Worm (Caenorhabditis elegans) whole organism, late embryonic: ENCODE results near the gene Y57G11A.4.

Source experiments
- C08G9.2 ChIP-seq: sonication (generic microtip); optimal IDR thresholded peaks from 2 replicates; lab custom pipeline; 2016; ENCODE audit warnings: mild to moderate bottlenecking, missing genetic modification characterization, moderate library complexity, missing compliant biosample characterization
- C38D4.7 ChIP-seq: fragments of 200-800 bp; sonication (Bioruptor generic); optimal IDR thresholded peaks from 2 replicates; lab custom pipeline; 2018; ENCODE audit warnings: mild to moderate bottlenecking, missing genetic modification characterization, moderate library complexity, missing compliant biosample characterization
- K02D7.2 ChIP-seq: sonication (generic microtip); optimal IDR thresholded peaks from 2 replicates; lab custom pipeline; 2017; ENCODE audit warnings: mild to moderate bottlenecking, missing genetic modification characterization, missing compliant biosample characterization
- ceh-18 ChIP-seq: sonication (generic microtip); optimal IDR thresholded peaks from 2 replicates; lab custom pipeline; 2016; ENCODE audit warnings: missing genetic modification characterization, missing compliant biosample characterization
- ceh-2 ChIP-seq: sonication (generic microtip); optimal IDR thresholded peaks from 2 replicates; lab custom pipeline; 2016; ENCODE audit warnings: missing genotype, missing genetic modification characterization, missing compliant biosample characterization
- ceh-34 ChIP-seq: sonication (generic microtip); optimal IDR thresholded peaks from 2 replicates; lab custom pipeline; 2016; ENCODE audit warnings: mild to moderate bottlenecking, missing genetic modification characterization, missing compliant biosample characterization
- ceh-48 ChIP-seq: sonication (generic microtip); optimal IDR thresholded peaks from 2 replicates; lab custom pipeline; 2016; ENCODE audit warnings: missing genetic modification characterization, inconsistent platforms, missing compliant biosample characterization
- che-1 ChIP-seq: sonication (generic microtip); optimal IDR thresholded peaks from 2 replicates; lab custom pipeline; 2016; ENCODE audit warnings: mild to moderate bottlenecking, missing genetic modification characterization, missing compliant biosample characterization
- elt-2 ChIP-seq: sonication (generic microtip); optimal IDR thresholded peaks from 2 replicates; lab custom pipeline; 2016; ENCODE audit warnings: missing genetic modification reagents, missing genetic modification characterization, missing compliant biosample characterization
- eyg-1 ChIP-seq: sonication (generic microtip); optimal IDR thresholded peaks from 2 replicates; lab custom pipeline; 2016; ENCODE audit warnings: missing genotype, missing genetic modification characterization, missing compliant biosample characterization
- fkh-10 ChIP-seq: fragments of 150-350 bp; optimal IDR thresholded peaks from 2 replicates; lab custom pipeline; 2014; ENCODE audit warnings: missing biosample characterization, missing genetic modification reagents, missing genetic modification characterization
- fkh-6 ChIP-seq: sonication (generic microtip); optimal IDR thresholded peaks from 2 replicates; lab custom pipeline; 2016; ENCODE audit warnings: missing genetic modification characterization, missing compliant biosample characterization
- hlh-13 ChIP-seq: fragments of 200-800 bp; sonication (Bioruptor generic); optimal IDR thresholded peaks from 2 replicates; lab custom pipeline; 2018; ENCODE audit warnings: mild to moderate bottlenecking, missing genetic modification characterization, missing compliant biosample characterization
- hlh-30 ChIP-seq: sonication (generic microtip); optimal IDR thresholded peaks from 2 replicates; lab custom pipeline; 2017; ENCODE audit warnings: antibody characterized with exemption, missing genetic modification characterization, missing compliant biosample characterization; ENCODE audit not compliant: insufficient read depth
- hlh-6 ChIP-seq: sonication (generic microtip); optimal IDR thresholded peaks from 2 replicates; lab custom pipeline; 2016; ENCODE audit warnings: missing genotype, missing genetic modification characterization, missing compliant biosample characterization
- hlh-8 ChIP-seq: sonication (generic microtip); optimal IDR thresholded peaks from 2 replicates; lab custom pipeline; 2016; ENCODE audit warnings: missing genotype, missing genetic modification characterization, missing compliant biosample characterization
- lin-11 ChIP-seq: fragments of 200-800 bp; sonication (Bioruptor generic); optimal IDR thresholded peaks from 2 replicates; lab custom pipeline; 2018; ENCODE audit warnings: mild to moderate bottlenecking, missing genetic modification characterization, missing compliant biosample characterization
- mec-3 ChIP-seq: sonication (generic microtip); optimal IDR thresholded peaks from 2 replicates; lab custom pipeline; 2016; ENCODE audit warnings: borderline replicate concordance, missing genetic modification characterization, missing compliant biosample characterization
- npax-4 ChIP-seq: sonication (generic microtip); optimal IDR thresholded peaks from 2 replicates; lab custom pipeline; 2016; ENCODE audit warnings: missing genetic modification characterization, missing compliant biosample characterization
- pat-9 ChIP-seq: fragments of 200-800 bp; sonication (Bioruptor generic); optimal IDR thresholded peaks from 2 replicates; lab custom pipeline; 2018; ENCODE audit warnings: mild to moderate bottlenecking, missing genetic modification characterization, moderate library complexity, missing compliant biosample characterization
- pax-1 ChIP-seq: fragments of 150-350 bp; optimal IDR thresholded peaks from 2 replicates; lab custom pipeline; 2014; ENCODE audit warnings: missing biosample characterization, missing genetic modification characterization
- pha-2 ChIP-seq: sonication (generic microtip); optimal IDR thresholded peaks from 2 replicates; lab custom pipeline; 2017; ENCODE audit warnings: mild to moderate bottlenecking, missing genetic modification characterization, missing compliant biosample characterization
- pros-1 ChIP-seq: fragments of 150-350 bp; optimal IDR thresholded peaks from 2 replicates; lab custom pipeline; 2014; ENCODE audit warnings: missing biosample characterization, missing genetic modification reagents, missing genetic modification characterization
- rnt-1 ChIP-seq: sonication (generic microtip); optimal IDR thresholded peaks from 2 replicates; lab custom pipeline; 2016; ENCODE audit warnings: missing genetic modification characterization, missing compliant biosample characterization
- sdc-2 ChIP-seq: sonication (generic microtip); optimal IDR thresholded peaks from 2 replicates; lab custom pipeline; 2016; ENCODE audit warnings: missing genotype, missing genetic modification characterization, missing compliant biosample characterization
- syd-9 ChIP-seq: sonication (generic microtip); optimal IDR thresholded peaks from 2 replicates; lab custom pipeline; 2016; ENCODE audit warnings: mild to moderate bottlenecking, missing genetic modification characterization, moderate library complexity, missing compliant biosample characterization
- tbx-2 ChIP-seq: sonication (generic microtip); optimal IDR thresholded peaks from 2 replicates; lab custom pipeline; 2016; ENCODE audit warnings: missing genetic modification characterization, missing compliant biosample characterization
- tbx-7 ChIP-seq: sonication (generic microtip); optimal IDR thresholded peaks from 2 replicates; lab custom pipeline; 2016; ENCODE audit warnings: missing genotype, missing genetic modification characterization, missing compliant biosample characterization
- unc-3 ChIP-seq, 2 experiments: fragments of 200-800 bp in 1 of 2; sonication (Bioruptor generic) in 1 of 2; sonication (generic microtip) in 1 of 2; conservative IDR thresholded peaks in 1 of 2; optimal IDR thresholded peaks in 1 of 2; 2 replicates each; pipeline versions ENCODE4 v1.3.6 to Lab custom; 2016 to 2022; ENCODE audit warnings: missing compliant biosample characterization in 2 of 2, missing genetic modification characterization in 2 of 2, missing genetic modification reagents in 1 of 2
- unc-42 ChIP-seq: sonication (generic microtip); optimal IDR thresholded peaks from 2 replicates; lab custom pipeline; 2016; ENCODE audit warnings: missing genotype, missing genetic modification characterization, missing compliant biosample characterization
- ztf-16 ChIP-seq: sonication (generic microtip); optimal IDR thresholded peaks from 2 replicates; lab custom pipeline; 2017; ENCODE audit warnings: missing genetic modification characterization, missing compliant biosample characterization

Gene Y57G11A.4

ce11 chrIV:14506042-14506441 lies 24.0 kb downstream of the Y57G11A.4 start:
- TF ChIP-seq mec-3 (tag; lab: Kevin White, UChicago), result no peak
- no peak for TF ChIP-seq syd-9 (tag; lab: Kevin White, UChicago)
- TF ChIP-seq unc-42 (tag; lab: Kevin White, UChicago), result no peak
- no peak for TF ChIP-seq hlh-6 (tag; lab: Kevin White, UChicago)
- TF ChIP-seq pax-1 (tag; lab: Kevin White, UChicago), result no peak
- no peak for TF ChIP-seq ztf-16 (tag; lab: Kevin White, UChicago)
- TF ChIP-seq pha-2 (tag; lab: Kevin White, UChicago), result no peak
- TF ChIP-seq ceh-2 (tag; lab: Kevin White, UChicago), result no peak
- TF ChIP-seq C38D4.7 (GFP tag; lab: Kevin White, UChicago), result no peak

- TF ChIP-seq hlh-30 (tag; lab: Kevin White, UChicago) (no peak), hlh-8 (no peak), ceh-18 (tag; lab: Kevin White, UChicago) (peak; percentile 23), rnt-1 (tag; lab: Kevin White, UChicago) (peak; percentile 77), tbx-2 (tag; lab: Kevin White, UChicago) (peak; percentile 2)
These were observed 24.9 kb downstream of the Y57G11A.4 start for ce11 chrIV:14506995-14507394.

ce11 chrIV:14512405-14512804 lies 30.3 kb downstream of the Y57G11A.4 start, which contains the start of gene Y57G11A.5:
Gene Y57G11A.5, minus strand, starts transcription at chrIV:14512505.
- TF ChIP-seq hlh-13 (GFP tag; lab: Kevin White, UChicago) (no peak), lin-11 (tag; lab: Kevin White, UChicago) (no peak), K02D7.2 (no peak), ceh-48 (tag; lab: Kevin White, UChicago) (no peak), ceh-34 (tag; lab: Kevin White, UChicago) (no peak), tbx-7 (tag; lab: Kevin White, UChicago) (no peak), che-1 (tag; lab: Kevin White, UChicago) (no peak), fkh-6 (no peak)
- TF ChIP-seq, all 69 proteins: peak for 0

- TF ChIP-seq hlh-30 (tag; lab: Kevin White, UChicago) (no peak), pat-9 (tag; lab: Kevin White, UChicago) (no peak), ceh-34 (tag; lab: Kevin White, UChicago) (no peak), K02D7.2 (no peak), eyg-1 (tag; lab: Kevin White, UChicago) (no peak), che-1 (tag; lab: Kevin White, UChicago) (no peak), fkh-10 (GFP tag; lab: Kevin White, UChicago) (no peak), npax-4 (tag; lab: Kevin White, UChicago) (no peak), unc-42 (tag; lab: Kevin White, UChicago) (no peak), ceh-18 (tag; lab: Kevin White, UChicago) (no peak), pha-2 (tag; lab: Kevin White, UChicago) (no peak)
These were observed 33.1 kb downstream of the Y57G11A.4 start for ce11 chrIV:14515162-14515561.

- no peak for TF ChIP-seq sdc-2 (tag; lab: Kevin White, UChicago)
- TF ChIP-seq C08G9.2 (tag; lab: Kevin White, UChicago), result no peak
- no peak for TF ChIP-seq unc-3 (GFP tag; conservative IDR thresholded peaks at IDR 0.05; lab: Robert Waterston, UW)
- no peak for TF ChIP-seq unc-3 (tag; optimal IDR thresholded peaks at IDR 0.05; lab: Kevin White, UChicago)
- TF ChIP-seq hlh-30 (tag; lab: Kevin White, UChicago), result no peak
- no peak for TF ChIP-seq eyg-1 (tag; lab: Kevin White, UChicago)
- no peak for TF ChIP-seq hlh-6 (tag; lab: Kevin White, UChicago)
These were observed 37.3 kb downstream of the Y57G11A.4 start, which contains the start of the genes Y57G11A.2 and T27E7.1 for ce11 chrIV:14519423-14519822. Gene Y57G11A.2, minus strand, starts transcription at chrIV:14519523. Gene T27E7.1, plus strand, starts transcription at chrIV:14519759.

- TF ChIP-seq tbx-7 (tag; lab: Kevin White, UChicago), result no peak
- TF ChIP-seq pros-1 (tag; lab: Kevin White, UChicago), result no peak
- TF ChIP-seq elt-2, result no peak
- TF ChIP-seq pax-1 (tag; lab: Kevin White, UChicago), result no peak
These were observed 41.5 kb downstream of the Y57G11A.4 start, which contains the start of gene srh-63 for ce11 chrIV:14523568-14523967. Gene srh-63, plus strand, starts transcription at chrIV:14523868.
